Worm (Caenorhabditis elegans): ENCODE results near the gene sel-12.

The sel-12 gene

DNA sequence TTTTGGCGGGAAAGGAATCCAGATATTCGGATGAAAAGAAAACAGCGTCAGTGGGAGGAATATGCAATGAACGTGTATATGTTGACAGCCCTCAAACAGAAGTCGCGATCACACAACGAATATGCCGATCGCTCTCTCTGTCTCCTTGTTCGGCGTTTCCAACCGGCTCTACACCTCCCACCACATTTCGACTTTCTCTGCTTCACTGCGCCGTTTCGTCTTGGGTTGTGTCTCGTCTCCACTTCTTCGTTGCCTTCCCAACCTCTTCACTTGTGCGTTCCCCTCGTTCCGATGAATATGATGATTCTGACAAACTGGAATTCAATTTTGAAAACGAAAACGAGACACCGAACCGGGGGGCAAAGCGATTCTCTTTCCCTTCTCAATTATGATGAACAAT, 17.7 kb upstream of the sel-12 start, which contains the start of gene mab-7:
Gene mab-7, minus strand, starts transcription at position 101 of the 400 bp plus-strand sequence.
- TF ChIP-seq ceh-43 (GFP tag; optimal IDR thresholded peaks at IDR 0.05), result no peak
- TF ChIP-seq cnd-1 (tag; optimal IDR thresholded peaks at IDR 0.05), result no peak
- TF ChIP-seq ham-2 (GFP tag; optimal IDR thresholded peaks at IDR 0.05), result no peak
- TF ChIP-seq zip-8 (tag; optimal IDR thresholded peaks at IDR 0.05), result no peak
- TF ChIP-seq ces-1 (GFP tag; optimal IDR thresholded peaks at IDR 0.05), result no peak
- TF ChIP-seq sem-2 (GFP tag; optimal IDR thresholded peaks at IDR 0.05), result no peak
- TF ChIP-seq tbx-8 (GFP tag; optimal IDR thresholded peaks at IDR 0.05), result no peak

DNA sequence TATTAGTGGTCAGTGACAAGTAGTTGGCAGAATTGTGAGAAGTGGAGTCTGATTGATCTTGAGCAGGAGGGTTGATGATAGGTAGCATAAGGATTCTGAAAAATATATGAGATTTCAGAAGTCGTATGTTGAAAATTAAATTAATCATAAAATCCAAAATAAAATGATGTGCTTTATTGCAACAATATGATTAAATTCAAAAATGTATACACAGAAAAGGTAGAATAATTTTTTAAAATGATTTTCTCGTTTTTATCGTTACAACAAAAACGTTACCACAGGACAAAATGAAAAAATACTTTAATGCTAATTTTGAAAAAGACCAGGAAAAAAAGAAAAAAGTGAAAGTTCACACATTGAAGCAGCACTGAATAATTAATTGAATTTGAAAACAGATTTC, 13.2 kb upstream of the sel-12 start, which contains the start of gene ZC13.10:
Gene ZC13.10, minus strand, starts transcription at position 101 of the 400 bp plus-strand sequence.
- no peak for TF ChIP-seq cnd-1 (tag; optimal IDR thresholded peaks at IDR 0.05)
- no peak for TF ChIP-seq nhr-12 (tag; optimal IDR thresholded peaks at IDR 0.05)
- no peak for TF ChIP-seq tbx-8 (GFP tag; optimal IDR thresholded peaks at IDR 0.05)
- no peak for TF ChIP-seq sptf-1 (tag; optimal IDR thresholded peaks at IDR 0.05)
- TF ChIP-seq flh-1 (GFP tag; optimal IDR thresholded peaks at IDR 0.05), result no peak
- no peak for TF ChIP-seq mep-1 (tag; optimal IDR thresholded peaks at IDR 0.05)
- no peak for TF ChIP-seq bed-3 (GFP tag; optimal IDR thresholded peaks at IDR 0.05)
- TF ChIP-seq nhr-76 (tag; optimal IDR thresholded peaks at IDR 0.05), result no peak
- TF ChIP-seq ceh-43 (GFP tag; optimal IDR thresholded peaks at IDR 0.05), result no peak
- no peak for TF ChIP-seq lin-13 (tag; optimal IDR thresholded peaks at IDR 0.05)
- no peak for TF ChIP-seq mls-2 (tag; optimal IDR thresholded peaks at IDR 0.05)
- no peak for TF ChIP-seq pha-4 (tag; optimal IDR thresholded peaks at IDR 0.05)

DNA sequence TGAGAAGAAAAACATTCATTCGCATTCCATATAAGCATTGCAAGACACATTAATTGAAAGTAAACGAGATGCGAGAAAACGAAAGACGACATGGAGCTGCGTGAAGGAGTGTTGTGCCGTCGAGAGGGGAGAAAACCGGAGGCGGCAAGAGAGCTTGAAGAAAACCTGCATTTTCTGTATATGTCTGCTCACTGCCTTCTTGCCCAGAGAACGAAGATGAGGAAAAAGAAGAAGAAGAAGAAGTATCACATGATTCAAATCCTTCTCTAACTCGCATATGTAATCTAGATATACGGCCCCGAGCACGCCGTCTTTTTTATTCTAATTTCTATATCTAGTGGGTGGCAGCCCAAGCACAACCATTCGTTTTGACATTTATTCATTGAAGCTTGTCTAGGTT, 5.3 kb upstream of the sel-12 start:
- TF ChIP-seq lsy-2 (tag; optimal IDR thresholded peaks at IDR 0.05) (no peak), elt-1 (tag; optimal IDR thresholded peaks at IDR 0.05; ENCODE audit: borderline replicate concordance, insufficient read depth) (no peak), nhr-76 (tag; optimal IDR thresholded peaks at IDR 0.05) (no peak), unc-120 (tag; optimal IDR thresholded peaks at IDR 0.05; ENCODE audit: poor library complexity, severe bottlenecking) (no peak), unc-39 (tag; optimal IDR thresholded peaks at IDR 0.05) (no peak), ztf-11 (tag; optimal IDR thresholded peaks at IDR 0.05) (no peak), bed-3 (GFP tag; optimal IDR thresholded peaks at IDR 0.05) (no peak), pha-4 (tag; optimal IDR thresholded peaks at IDR 0.05) (no peak), nhr-237 (tag; optimal IDR thresholded peaks at IDR 0.05) (no peak), sem-2 (GFP tag; optimal IDR thresholded peaks at IDR 0.05) (no peak), ham-2 (GFP tag; optimal IDR thresholded peaks at IDR 0.05) (no peak), snpc-4 (tag; optimal IDR thresholded peaks at IDR 0.05) (no peak)

DNA sequence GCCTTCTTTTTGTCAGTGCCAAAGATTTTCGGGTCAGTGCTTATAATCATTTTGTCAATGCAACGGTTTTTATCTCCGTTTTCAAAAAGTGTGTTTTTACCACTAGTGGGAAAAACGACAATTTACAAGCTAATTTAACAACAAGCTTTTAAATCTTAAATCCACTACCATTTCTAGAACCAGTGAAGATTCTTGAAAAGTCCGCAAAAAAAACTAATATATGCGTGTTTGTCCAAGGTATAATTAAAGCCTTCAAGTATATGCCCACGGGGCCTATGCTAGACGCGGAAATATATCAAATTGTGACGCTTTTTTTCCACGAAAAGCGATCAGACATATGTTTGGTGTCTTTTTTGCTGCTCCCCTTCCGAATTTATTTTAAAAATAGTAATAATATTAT, 3.1 kb upstream of the sel-12 start:
- TF ChIP-seq nhr-2 (tag; optimal IDR thresholded peaks at IDR 0.05) (no peak), unc-39 (tag; optimal IDR thresholded peaks at IDR 0.05) (no peak), nhr-237 (tag; optimal IDR thresholded peaks at IDR 0.05) (no peak), blmp-1 (tag; optimal IDR thresholded peaks at IDR 0.05) (no peak), nhr-12 (tag; optimal IDR thresholded peaks at IDR 0.05) (no peak), M03D4.4 (tag; optimal IDR thresholded peaks at IDR 0.05) (no peak), ztf-11 (tag; optimal IDR thresholded peaks at IDR 0.05) (no peak)

- no peak for TF ChIP-seq unc-39 (tag; optimal IDR thresholded peaks at IDR 0.05)
- no peak for TF ChIP-seq lsy-2 (tag; optimal IDR thresholded peaks at IDR 0.05)
- TF ChIP-seq flh-1 (GFP tag; optimal IDR thresholded peaks at IDR 0.05), result no peak
- TF ChIP-seq ham-2 (GFP tag; optimal IDR thresholded peaks at IDR 0.05), result no peak
- no peak for TF ChIP-seq unc-62 (GFP tag; optimal IDR thresholded peaks at IDR 0.05)
- no peak for TF ChIP-seq nhr-2 (tag; optimal IDR thresholded peaks at IDR 0.05)
- no peak for TF ChIP-seq unc-120 (tag; optimal IDR thresholded peaks at IDR 0.05; ENCODE audit: poor library complexity, severe bottlenecking)
- TF ChIP-seq lin-32 (GFP tag; optimal IDR thresholded peaks at IDR 0.05), result no peak
- TF ChIP-seq nhr-76 (tag; optimal IDR thresholded peaks at IDR 0.05), result no peak
- no peak for TF ChIP-seq mab-5 (tag; optimal IDR thresholded peaks at IDR 0.05)
- no peak for TF ChIP-seq ceh-83 (GFP tag; optimal IDR thresholded peaks at IDR 0.05)
Measured at ce11 chrX:912990-913389, 2.7 kb upstream of the sel-12 start, which contains the start of gene F35H12.6. TSS of gene F35H12.6 (plus strand) at chrX:913290.

ce11 chrX:918097-918496, 2.4 kb downstream of the sel-12 start, which contains the start of gene F35H12.5:
TSS of gene F35H12.5 (plus strand) at chrX:918397.
- TF ChIP-seq sem-2 (GFP tag; optimal IDR thresholded peaks at IDR 0.05), result no peak
- TF ChIP-seq lin-13 (tag; optimal IDR thresholded peaks at IDR 0.05), result no peak
- no peak for TF ChIP-seq ham-2 (GFP tag; optimal IDR thresholded peaks at IDR 0.05)
- no peak for TF ChIP-seq lsy-2 (tag; optimal IDR thresholded peaks at IDR 0.05)
- no peak for TF ChIP-seq unc-39 (tag; optimal IDR thresholded peaks at IDR 0.05)
- no peak for TF ChIP-seq flh-1 (GFP tag; optimal IDR thresholded peaks at IDR 0.05)
- TF ChIP-seq mls-2 (tag; optimal IDR thresholded peaks at IDR 0.05), result no peak
- no peak for TF ChIP-seq elt-3 (tag; optimal IDR thresholded peaks at IDR 0.05)
- no peak for TF ChIP-seq snpc-4 (tag; optimal IDR thresholded peaks at IDR 0.05)
- no peak for TF ChIP-seq nhr-2 (tag; optimal IDR thresholded peaks at IDR 0.05)
- TF ChIP-seq ces-1 (GFP tag; optimal IDR thresholded peaks at IDR 0.05), result no peak
- TF ChIP-seq ceh-83 (GFP tag; optimal IDR thresholded peaks at IDR 0.05), result no peak
- no peak for TF ChIP-seq mab-5 (tag; optimal IDR thresholded peaks at IDR 0.05)
- no peak for TF ChIP-seq tbx-8 (GFP tag; optimal IDR thresholded peaks at IDR 0.05)
- TF ChIP-seq M03D4.4 (tag; optimal IDR thresholded peaks at IDR 0.05), result no peak
- no peak for TF ChIP-seq nhr-12 (tag; optimal IDR thresholded peaks at IDR 0.05)
- no peak for TF ChIP-seq elt-1 (tag; optimal IDR thresholded peaks at IDR 0.05; ENCODE audit: borderline replicate concordance, insufficient read depth)
- TF ChIP-seq ceh-43 (GFP tag; optimal IDR thresholded peaks at IDR 0.05), result no peak
